Fruit fly (Drosophila melanogaster): Measurements from ENCODE around the gene fu.

DNA sequence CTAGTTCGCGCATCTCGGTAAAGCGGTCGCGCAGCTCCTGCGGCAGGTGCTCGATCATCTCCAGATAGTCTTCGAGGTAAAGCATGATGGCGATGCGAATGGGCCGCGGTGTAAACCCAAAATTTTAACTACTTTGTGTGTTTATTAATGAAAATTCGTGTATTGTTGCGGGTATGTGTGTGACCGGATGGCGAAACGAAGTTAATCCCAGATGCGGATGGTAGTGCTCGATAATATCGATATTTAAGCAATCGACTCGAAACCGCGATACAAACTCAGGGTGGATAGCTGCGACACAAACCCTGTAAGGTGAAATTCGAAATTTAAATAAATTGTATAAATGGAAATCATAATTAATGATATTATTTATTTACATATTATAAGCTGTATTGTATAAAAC, 4.7 kb upstream of the fu start, which contains the start of gene Ing3:
- TF ChIP-seq fd85E (GFP tag; optimal IDR thresholded peaks at IDR 0.05) (no peak), CG6854 (GFP tag; optimal IDR thresholded peaks at IDR 0.05) (no peak), Hr4 (GFP tag; optimal IDR thresholded peaks at IDR 0.05) (no peak), vri (GFP tag; optimal IDR thresholded peaks at IDR 0.05) (no peak), Ets21C (GFP tag; optimal IDR thresholded peaks at IDR 0.05) (no peak)
